Worm (Caenorhabditis elegans) whole organism, mixed stage, embryonic: ENCODE results near the gene F28A12.10.
A peak's percentile ranks its signal among the peaks of the same experiment; 100 is the strongest.

ENCODE experiments used
- M03D4.4 ChIP-seq: sonication (generic microtip); optimal IDR thresholded peaks from 2 replicates; lab custom pipeline; 2017; ENCODE audit warnings: mild to moderate bottlenecking, missing genetic modification characterization, missing compliant biosample characterization
- bed-3 ChIP-seq: fragments of 200-800 bp; sonication (Bioruptor generic); optimal IDR thresholded peaks from 3 replicates; lab custom pipeline; 2018; ENCODE audit warnings: mild to moderate bottlenecking, missing genetic modification characterization, moderate library complexity, missing compliant biosample characterization
- blmp-1 ChIP-seq: fragments of 150-350 bp; optimal IDR thresholded peaks from 2 replicates; lab custom pipeline; 2014; ENCODE audit warnings: missing biosample characterization, missing genetic modification characterization
- ceh-39 ChIP-seq: fragments of 150-350 bp; optimal IDR thresholded peaks from 2 replicates; lab custom pipeline; 2014; ENCODE audit warnings: missing biosample characterization, missing genetic modification characterization
- ceh-43 ChIP-seq: fragments of 200-800 bp; sonication (Bioruptor generic); optimal IDR thresholded peaks from 2 replicates; lab custom pipeline; 2018; ENCODE audit warnings: mild to moderate bottlenecking, missing genetic modification characterization, moderate library complexity, missing compliant biosample characterization
- ceh-83 ChIP-seq: fragments of 200-800 bp; sonication (Bioruptor generic); optimal IDR thresholded peaks from 2 replicates; lab custom pipeline; 2018; ENCODE audit warnings: mild to moderate bottlenecking, missing genetic modification characterization, missing compliant biosample characterization
- ces-1 ChIP-seq: fragments of 150-350 bp; optimal IDR thresholded peaks from 2 replicates; lab custom pipeline; 2014; ENCODE audit warnings: missing biosample characterization, missing genetic modification reagents, missing genetic modification characterization
- cnd-1 ChIP-seq: fragments of 200-800 bp; sonication (Bioruptor generic); optimal IDR thresholded peaks from 2 replicates; lab custom pipeline; 2018; ENCODE audit warnings: mild to moderate bottlenecking, missing genetic modification characterization, missing compliant biosample characterization
- elt-1 ChIP-seq: sonication (generic microtip); optimal IDR thresholded peaks from 2 replicates; lab custom pipeline; 2017; ENCODE audit warnings: missing genetic modification characterization, mild to moderate bottlenecking, missing compliant biosample characterization, antibody characterized with exemption, moderate library complexity, borderline replicate concordance; ENCODE audit not compliant: insufficient read depth
- elt-3 ChIP-seq: fragments of 150-350 bp; optimal IDR thresholded peaks from 2 replicates; lab custom pipeline; 2014; ENCODE audit warnings: missing biosample characterization, missing genetic modification characterization
- flh-1 ChIP-seq: fragments of 200-800 bp; sonication (Bioruptor generic); optimal IDR thresholded peaks from 2 replicates; lab custom pipeline; 2018; ENCODE audit warnings: mild to moderate bottlenecking, missing genetic modification characterization, moderate library complexity, missing compliant biosample characterization
- ham-2 ChIP-seq: fragments of 200-800 bp; sonication (Bioruptor generic); optimal IDR thresholded peaks from 2 replicates; lab custom pipeline; 2018; ENCODE audit warnings: mild to moderate bottlenecking, missing genetic modification characterization, missing compliant biosample characterization
- hlh-1 ChIP-seq: fragments of 150-350 bp; optimal IDR thresholded peaks from 2 replicates; lab custom pipeline; 2014; ENCODE audit warnings: missing biosample characterization, missing genetic modification reagents, missing genetic modification characterization
- lin-13 ChIP-seq: fragments of 150-350 bp; optimal IDR thresholded peaks from 2 replicates; lab custom pipeline; 2014; ENCODE audit warnings: missing biosample characterization, missing genetic modification characterization
- lin-32 ChIP-seq: fragments of 200-800 bp; sonication (Bioruptor generic); optimal IDR thresholded peaks from 2 replicates; lab custom pipeline; 2018; ENCODE audit warnings: mild to moderate bottlenecking, missing genetic modification characterization, missing compliant biosample characterization
- lsy-2 ChIP-seq: fragments of 150-350 bp; optimal IDR thresholded peaks from 2 replicates; lab custom pipeline; 2014; ENCODE audit warnings: missing biosample characterization, missing genetic modification characterization
- mep-1 ChIP-seq: fragments of 150-350 bp; optimal IDR thresholded peaks from 2 replicates; lab custom pipeline; 2017; ENCODE audit warnings: missing biosample characterization, missing genetic modification reagents, missing genetic modification characterization, inconsistent platforms
- mls-2 ChIP-seq: sonication (generic microtip); optimal IDR thresholded peaks from 2 replicates; lab custom pipeline; 2016; ENCODE audit warnings: mild to moderate bottlenecking, missing genetic modification characterization, moderate library complexity, missing compliant biosample characterization
- nhr-12 ChIP-seq: fragments of 150-350 bp; optimal IDR thresholded peaks from 2 replicates; lab custom pipeline; 2014; ENCODE audit warnings: missing biosample characterization, missing genetic modification characterization
- nhr-2 ChIP-seq: fragments of 150-350 bp; optimal IDR thresholded peaks from 2 replicates; lab custom pipeline; 2014; ENCODE audit warnings: missing biosample characterization, missing genetic modification characterization
- nhr-237 ChIP-seq: fragments of 150-350 bp; optimal IDR thresholded peaks from 2 replicates; lab custom pipeline; 2014; ENCODE audit warnings: missing biosample characterization, missing genetic modification characterization
- nhr-28 ChIP-seq: fragments of 150-350 bp; optimal IDR thresholded peaks from 2 replicates; lab custom pipeline; 2014; ENCODE audit warnings: missing biosample characterization, missing genetic modification characterization
- pha-4 ChIP-seq: fragments of 150-350 bp; optimal IDR thresholded peaks from 2 replicates; lab custom pipeline; 2018; ENCODE audit warnings: missing biosample characterization, missing genetic modification reagents, missing genetic modification characterization
- snpc-4 ChIP-seq: fragments of 150-350 bp; optimal IDR thresholded peaks from 2 replicates; lab custom pipeline; 2014; ENCODE audit warnings: missing biosample characterization, missing genetic modification characterization
- sptf-1 ChIP-seq: sonication (generic microtip); optimal IDR thresholded peaks from 2 replicates; lab custom pipeline; 2017; ENCODE audit warnings: mild to moderate bottlenecking, missing genetic modification characterization, moderate library complexity, missing compliant biosample characterization
- unc-120 ChIP-seq: sonication (generic microtip); optimal IDR thresholded peaks from 2 replicates; lab custom pipeline; 2017; ENCODE audit warnings: missing genetic modification characterization, missing compliant biosample characterization; ENCODE audit not compliant: poor library complexity, severe bottlenecking
- unc-62 ChIP-seq: fragments of 150-350 bp; optimal IDR thresholded peaks from 2 replicates; lab custom pipeline; 2014; ENCODE audit warnings: missing biosample characterization, missing genetic modification reagents, missing genetic modification characterization
- zip-8 ChIP-seq: fragments of 150-350 bp; optimal IDR thresholded peaks from 2 replicates; lab custom pipeline; 2014; ENCODE audit warnings: missing biosample characterization, missing genetic modification characterization
- ztf-11 ChIP-seq: fragments of 150-350 bp; optimal IDR thresholded peaks from 2 replicates; lab custom pipeline; 2014; ENCODE audit warnings: missing biosample characterization, missing genetic modification characterization

The F28A12.10 gene

ce11 chrV:8615711-8616110 lies 21.9 kb downstream of the F28A12.10 start:
- TF ChIP-seq lsy-2 (tag; lab: Kevin White, UChicago) (no peak), blmp-1 (no peak), sptf-1 (peak; percentile 26), elt-1 (tag; lab: Kevin White, UChicago) (no peak), cnd-1 (no peak)

ce11 chrV:8610633-8611404 lies 26.7 kb downstream of the F28A12.10 start, which contains the start of gene fip-4:
Gene fip-4 (minus strand): TSS chrV:8611268.
- TF ChIP-seq bed-3 (GFP tag; lab: Kevin White, UChicago) (no peak), ces-1 (GFP tag; lab: Kevin White, UChicago) (no peak), flh-1 (GFP tag; lab: Kevin White, UChicago) (no peak), ceh-43 (GFP tag; lab: Kevin White, UChicago) (no peak), ceh-39 (tag; lab: Kevin White, UChicago) (no peak), lsy-2 (tag; lab: Kevin White, UChicago) (no peak), M03D4.4 (tag; lab: Kevin White, UChicago) (no peak), cnd-1 (no peak), elt-3 (tag; lab: Kevin White, UChicago) (no peak), lin-32 (GFP tag; lab: Kevin White, UChicago) (no peak)

ce11 chrV:8609776-8610529 lies 27.6 kb downstream of the F28A12.10 start:
- no peak for TF ChIP-seq ztf-11
- peak; percentile 48 for TF ChIP-seq ham-2 (GFP tag; lab: Kevin White, UChicago)

DNA sequence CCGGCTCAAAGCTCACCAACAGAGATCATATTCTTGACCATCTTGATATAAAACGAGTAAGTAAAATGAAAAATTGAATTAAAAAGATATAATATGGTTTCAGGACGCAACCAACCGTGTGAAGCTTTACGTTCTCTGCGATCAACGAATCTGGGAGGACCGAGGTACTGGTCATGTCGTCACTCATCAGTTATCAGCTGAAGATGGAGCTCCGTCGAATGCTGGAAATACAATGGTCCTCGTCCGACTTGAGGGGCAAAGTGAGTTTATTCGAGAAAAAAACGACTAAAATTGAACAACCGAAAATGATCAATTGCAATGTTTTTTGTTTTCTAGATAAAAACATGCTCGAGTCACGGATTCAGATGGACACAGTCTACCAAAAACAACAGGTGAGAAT lies 29.1 kb downstream of the F28A12.10 start:
- TF ChIP-seq elt-3 (tag; lab: Kevin White, UChicago) (no peak), unc-120 (tag; lab: Kevin White, UChicago) (no peak)

ce11 chrV:8607353-8607850 lies 30.2 kb downstream of the F28A12.10 start, which contains the start of gene smk-1:
Gene smk-1 (plus strand): TSS chrV:8607800.
- TF ChIP-seq unc-120 (tag; lab: Kevin White, UChicago): no peak
- no peak for TF ChIP-seq ceh-39 (tag; lab: Kevin White, UChicago)
- TF ChIP-seq hlh-1 (tag; lab: Kevin White, UChicago): no peak
- no peak for TF ChIP-seq blmp-1
- no peak for TF ChIP-seq cnd-1
- TF ChIP-seq ztf-11: no peak
- TF ChIP-seq nhr-12 (tag; lab: Kevin White, UChicago): no peak
- no peak for TF ChIP-seq ceh-83 (GFP tag; lab: Kevin White, UChicago)
- TF ChIP-seq elt-1 (tag; lab: Kevin White, UChicago): no peak
- TF ChIP-seq M03D4.4 (tag; lab: Kevin White, UChicago): no peak
- TF ChIP-seq lin-13 (tag; lab: Kevin White, UChicago): no peak
- TF ChIP-seq nhr-28 (tag; lab: Kevin White, UChicago): no peak

DNA sequence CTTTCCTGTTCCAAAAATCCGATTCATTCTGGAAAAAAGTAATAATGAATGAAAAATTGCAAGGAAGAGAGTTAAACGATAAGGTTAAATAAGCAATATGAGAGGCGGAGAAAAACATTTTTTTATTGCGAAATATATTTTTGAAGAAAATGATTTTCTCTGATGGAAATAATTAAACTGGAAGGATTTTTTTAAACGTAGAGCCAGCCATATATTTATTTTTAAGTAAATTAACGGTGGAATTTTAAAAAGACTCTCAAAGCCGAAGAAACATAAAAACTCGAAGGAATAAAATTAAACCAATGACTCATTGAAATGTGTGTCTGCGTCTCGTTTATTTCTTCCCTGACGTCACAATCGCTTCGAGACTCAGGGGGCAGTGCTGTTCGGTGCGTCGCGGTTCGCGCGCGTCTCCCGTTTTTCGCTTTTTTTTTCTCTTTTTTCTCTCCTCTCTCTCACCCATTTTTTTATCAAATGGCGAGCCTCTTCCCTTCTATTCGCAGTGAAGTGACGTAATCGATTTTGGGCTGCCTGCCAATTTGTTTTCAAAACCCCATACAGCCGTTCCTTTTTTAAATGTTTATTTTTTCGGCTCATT lies 31.4 kb downstream of the F28A12.10 start, which contains the start of gene vps-60:
vps-60 (minus strand) TSS at position 30 of the 598 bp plus-strand sequence.
- TF ChIP-seq elt-1 (tag; lab: Kevin White, UChicago) (peak; percentile 25), nhr-28 (tag; lab: Kevin White, UChicago) (no peak), ces-1 (GFP tag; lab: Kevin White, UChicago) (peak; percentile 87), pha-4 (tag; lab: Kevin White, UChicago) (peak; percentile 87), snpc-4 (no peak), unc-120 (tag; lab: Kevin White, UChicago) (peak; percentile 58), blmp-1 (peak; percentile 61), unc-62 (peak; percentile 51), cnd-1 (peak; percentile 45), ham-2 (GFP tag; lab: Kevin White, UChicago) (no peak), mls-2 (tag; lab: Kevin White, UChicago) (peak; percentile 68), nhr-237 (peak; percentile 73), lin-32 (GFP tag; lab: Kevin White, UChicago) (no peak), hlh-1 (tag; lab: Kevin White, UChicago) (peak; percentile 61), lsy-2 (tag; lab: Kevin White, UChicago) (peak; percentile 83), bed-3 (GFP tag; lab: Kevin White, UChicago) (no peak), lin-13 (tag; lab: Kevin White, UChicago) (peak; percentile 50), nhr-2 (no peak), mep-1 (tag; lab: Kevin White, UChicago) (peak; percentile 92), M03D4.4 (tag; lab: Kevin White, UChicago) (peak; percentile 17), zip-8 (tag; lab: Kevin White, UChicago) (peak; percentile 25), ceh-39 (tag; lab: Kevin White, UChicago) (peak; percentile 83)
- TF ChIP-seq, all 35 proteins: peak for 16
